Worm (Caenorhabditis elegans) whole organism, L1 larva: ENCODE results near the gene ZK1240.3.

Experiments
- ama-1 ChIP-seq: fragments of 150-350 bp; optimal IDR thresholded peaks from 2 replicates; lab custom pipeline; 2014
- ceh-82 ChIP-seq, 3 experiments: fragments of 150-350 bp in 1 of 3; sonication (generic microtip) in 2 of 3; optimal IDR thresholded peaks; 2 replicates each; lab custom pipeline; 2014 to 2017; ENCODE audit warnings: missing biosample characterization in 3 of 3, missing genetic modification characterization in 3 of 3
- elt-2 ChIP-seq: sonication (generic microtip); optimal IDR thresholded peaks from 2 replicates; lab custom pipeline; 2016; ENCODE audit warnings: missing genetic modification characterization, mild to moderate bottlenecking, inconsistent platforms, missing compliant biosample characterization, missing genetic modification reagents
- fos-1 ChIP-seq: fragments of 150-350 bp; optimal IDR thresholded peaks from 2 replicates; lab custom pipeline; 2014; ENCODE audit warnings: missing biosample characterization, missing genetic modification characterization
- hlh-17 ChIP-seq: fragments of 200-800 bp; sonication (Bioruptor generic); optimal IDR thresholded peaks from 2 replicates; lab custom pipeline; 2018; ENCODE audit warnings: missing genetic modification characterization, mild to moderate bottlenecking, missing compliant biosample characterization, moderate library complexity, borderline replicate concordance
- irx-1 ChIP-seq: sonication (generic microtip); optimal IDR thresholded peaks from 2 replicates; lab custom pipeline; 2016; ENCODE audit warnings: missing genetic modification characterization, missing compliant biosample characterization
- nhr-11 ChIP-seq: fragments of 150-350 bp; optimal IDR thresholded peaks from 2 replicates; lab custom pipeline; 2014; ENCODE audit warnings: missing biosample characterization, missing genetic modification characterization
- nhr-76 ChIP-seq: sonication (generic microtip); optimal IDR thresholded peaks from 2 replicates; lab custom pipeline; 2017; ENCODE audit warnings: missing biosample characterization, missing genetic modification characterization
- nhr-90 ChIP-seq: sonication (generic microtip); optimal IDR thresholded peaks from 2 replicates; lab custom pipeline; 2016; ENCODE audit warnings: mild to moderate bottlenecking, missing genetic modification characterization, missing compliant biosample characterization; ENCODE audit not compliant: poor library complexity
- unc-130 ChIP-seq: fragments of 150-350 bp; optimal IDR thresholded peaks from 2 replicates; lab custom pipeline; 2017; ENCODE audit warnings: missing biosample characterization, missing genetic modification characterization, inconsistent platforms

DNA sequence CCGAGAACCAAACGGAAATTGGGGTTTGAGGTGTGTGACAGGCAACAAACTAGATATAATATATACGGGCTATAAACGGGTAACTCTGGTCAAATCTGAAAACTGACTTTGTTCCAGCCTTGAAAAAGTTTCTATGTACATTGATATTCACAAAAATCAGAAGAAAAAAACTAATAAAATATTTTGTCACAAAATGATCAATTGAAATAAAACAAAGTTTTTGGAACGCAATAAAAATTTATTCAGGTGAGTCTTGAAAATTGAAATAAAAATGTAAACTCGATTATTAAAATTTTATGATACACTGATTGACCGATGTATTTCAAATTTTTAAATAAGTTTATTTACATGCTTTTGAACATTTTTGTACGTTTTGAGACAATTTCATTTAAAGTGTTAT, 17.8 kb upstream of the ZK1240.3 start, which contains the start of gene B0281.6:
- TF ChIP-seq irx-1 (tag; lab: Kevin White, UChicago) (no peak), nhr-90 (tag; lab: Kevin White, UChicago) (no peak), nhr-76 (tag; lab: Kevin White, UChicago) (no peak), nhr-11 (tag; lab: Kevin White, UChicago) (no peak), ama-1 (lab: Kevin White, UChicago) (no peak), ceh-82 (tag; optimal IDR thresholded peaks at IDR 0.05; lab: Kevin White, UChicago) (no peak), unc-130 (tag; lab: Kevin White, UChicago) (no peak), elt-2 (no peak), hlh-17 (GFP tag; lab: Kevin White, UChicago) (no peak), fos-1 (tag; lab: Kevin White, UChicago) (no peak)
